Worm (Caenorhabditis elegans) whole organism, young adult: ENCODE data around the gene T27E9.2.

Experiments used
- B0035.1 ChIP-seq: sonication (generic microtip); optimal IDR thresholded peaks from 2 replicates; lab custom pipeline; 2016; ENCODE audit warnings: missing genetic modification characterization, mild to moderate bottlenecking, missing compliant biosample characterization, missing genotype, missing genetic modification reagents
- B0261.1 ChIP-seq: sonication (generic microtip); optimal IDR thresholded peaks from 2 replicates; lab custom pipeline; 2016; ENCODE audit warnings: mild to moderate bottlenecking, missing genetic modification characterization, moderate library complexity, missing compliant biosample characterization
- C17E4.6 ChIP-seq: fragments of 200-800 bp; sonication (Bioruptor generic); IDR thresholded peaks from 2 replicates; pipeline ENCODE4 v1.3.6; 2022; ENCODE audit warnings: missing genetic modification reagents, missing genetic modification characterization, missing compliant biosample characterization
- F23B12.7 ChIP-seq: sonication (generic microtip); optimal IDR thresholded peaks from 2 replicates; lab custom pipeline; 2017; ENCODE audit warnings: missing genetic modification characterization, mild to moderate bottlenecking, missing compliant biosample characterization, antibody characterized with exemption, moderate library complexity; ENCODE audit not compliant: insufficient read depth
- F33H1.4 ChIP-seq: fragments of 200-800 bp; sonication (Bioruptor generic); IDR thresholded peaks from 2 replicates; pipeline ENCODE4 v1.3.6; 2022; ENCODE audit warnings: missing genetic modification reagents, missing genetic modification characterization, missing compliant biosample characterization
- F37B4.10 ChIP-seq: fragments of 200-800 bp; sonication (Bioruptor generic); IDR thresholded peaks from 2 replicates; pipeline ENCODE4 v1.3.6; 2022; ENCODE audit warnings: missing genetic modification characterization, missing compliant biosample characterization
- K12H6.12 ChIP-seq: fragments of 200-800 bp; sonication (Bioruptor generic); optimal IDR thresholded peaks from 2 replicates; lab custom pipeline; 2018; ENCODE audit warnings: mild to moderate bottlenecking, missing genetic modification characterization, missing compliant biosample characterization
- Y67H2A.10 ChIP-seq: fragments of 200-800 bp; sonication (Bioruptor generic); conservative IDR thresholded peaks from 2 replicates; pipeline ENCODE4 v1.3.6; 2022; ENCODE audit warnings: missing genetic modification reagents, missing genetic modification characterization, missing compliant biosample characterization
- Y95B8A.8 ChIP-seq: fragments of 200-800 bp; sonication (Bioruptor generic); IDR thresholded peaks from 2 replicates; pipeline ENCODE4 v1.3.6; 2022; ENCODE audit warnings: missing genetic modification reagents, missing genetic modification characterization, missing compliant biosample characterization
- ZK185.1 ChIP-seq: sonication (generic microtip); optimal IDR thresholded peaks from 2 replicates; lab custom pipeline; 2016; ENCODE audit warnings: mild to moderate bottlenecking, missing genetic modification characterization, missing compliant biosample characterization; ENCODE audit not compliant: poor library complexity, severe bottlenecking
- akir-1 ChIP-seq: fragments of 200-800 bp; sonication (Bioruptor generic); optimal IDR thresholded peaks from 2 replicates; lab custom pipeline; 2018; ENCODE audit warnings: mild to moderate bottlenecking, missing genetic modification characterization, moderate library complexity, missing compliant biosample characterization
- aptf-3 ChIP-seq: fragments of 200-800 bp; sonication (Bioruptor generic); IDR thresholded peaks from 2 replicates; pipeline ENCODE4 v1.3.6; 2022; ENCODE audit warnings: missing genetic modification characterization, missing compliant biosample characterization
- atf-7 ChIP-seq: sonication (generic microtip); optimal IDR thresholded peaks from 2 replicates; lab custom pipeline; 2017; ENCODE audit warnings: mild to moderate bottlenecking, missing genetic modification characterization, missing compliant biosample characterization
- attf-5 ChIP-seq: fragments of 200-800 bp; sonication (Bioruptor generic); optimal IDR thresholded peaks from 2 replicates; lab custom pipeline; 2018; ENCODE audit warnings: mild to moderate bottlenecking, missing genetic modification characterization, missing compliant biosample characterization
- cebp-1 ChIP-seq, 2 experiments: fragments of 200-800 bp in 1 of 2; sonication (Bioruptor generic) in 1 of 2; sonication (generic microtip) in 1 of 2; IDR thresholded peaks in 1 of 2; optimal IDR thresholded peaks in 1 of 2; 2 replicates each; pipeline versions ENCODE4 v1.3.6 to Lab custom; 2017 to 2022; ENCODE audit warnings: missing compliant biosample characterization in 2 of 2, missing genetic modification characterization in 2 of 2, mild to moderate bottlenecking in 1 of 2, missing genetic modification reagents in 1 of 2, moderate library complexity in 1 of 2
- cebp-2 ChIP-seq: fragments of 200-800 bp; sonication (Bioruptor generic); IDR thresholded peaks from 2 replicates; pipeline ENCODE4 v1.3.6; 2022; ENCODE audit warnings: missing genetic modification characterization, missing compliant biosample characterization
- ceh-100 ChIP-seq: fragments of 200-800 bp; sonication (Bioruptor generic); IDR thresholded peaks from 2 replicates; pipeline ENCODE4 v1.3.6; 2022; ENCODE audit warnings: missing genetic modification reagents, missing genetic modification characterization, missing compliant biosample characterization
- ceh-27 ChIP-seq: fragments of 200-800 bp; sonication (Bioruptor generic); optimal IDR thresholded peaks from 2 replicates; lab custom pipeline; 2018; ENCODE audit warnings: mild to moderate bottlenecking, missing genetic modification characterization, moderate library complexity, missing compliant biosample characterization
- dox-1 ChIP-seq: fragments of 200-800 bp; sonication (Bioruptor generic); IDR thresholded peaks from 2 replicates; pipeline ENCODE4 v1.3.6; 2022; ENCODE audit warnings: missing genetic modification reagents, missing genetic modification characterization, missing compliant biosample characterization
- dpl-1 ChIP-seq: fragments of 150-350 bp; optimal IDR thresholded peaks from 2 replicates; lab custom pipeline; 2014; ENCODE audit warnings: missing biosample characterization, missing genetic modification reagents, missing genetic modification characterization
- ekl-4 ChIP-seq: fragments of 200-800 bp; sonication (Bioruptor generic); IDR thresholded peaks from 2 replicates; pipeline ENCODE4 v1.3.6; 2022; ENCODE audit warnings: missing genetic modification reagents, missing genetic modification characterization, missing compliant biosample characterization
- fkh-3 ChIP-seq: sonication (generic microtip); optimal IDR thresholded peaks from 2 replicates; lab custom pipeline; 2016; ENCODE audit warnings: mild to moderate bottlenecking, missing genetic modification characterization, missing compliant biosample characterization
- lag-1 ChIP-seq: fragments of 200-800 bp; sonication (Bioruptor generic); IDR thresholded peaks from 2 replicates; pipeline ENCODE4 v1.3.6; 2022; ENCODE audit warnings: missing genetic modification reagents, missing genetic modification characterization, missing compliant biosample characterization
- let-526 ChIP-seq: fragments of 200-800 bp; sonication (Bioruptor generic); IDR thresholded peaks from 2 replicates; pipeline ENCODE4 v1.3.6; 2022; ENCODE audit warnings: missing genetic modification reagents, missing genetic modification characterization, missing compliant biosample characterization
- lin-54 ChIP-seq: fragments of 200-800 bp; sonication (Bioruptor generic); optimal IDR thresholded peaks from 2 replicates; lab custom pipeline; 2018; ENCODE audit warnings: mild to moderate bottlenecking, missing genetic modification characterization, missing compliant biosample characterization
- lsl-1 ChIP-seq: fragments of 200-800 bp; sonication (Bioruptor generic); optimal IDR thresholded peaks from 2 replicates; lab custom pipeline; 2018; ENCODE audit warnings: mild to moderate bottlenecking, missing genetic modification characterization, moderate library complexity, missing compliant biosample characterization
- madf-10 ChIP-seq: sonication (generic microtip); optimal IDR thresholded peaks from 2 replicates; lab custom pipeline; 2016; ENCODE audit warnings: mild to moderate bottlenecking, missing genetic modification characterization, missing compliant biosample characterization
- mcd-1 ChIP-seq: fragments of 200-800 bp; sonication (Bioruptor generic); IDR thresholded peaks from 2 replicates; pipeline ENCODE4 v1.3.6; 2022; ENCODE audit warnings: missing genetic modification reagents, missing genetic modification characterization, missing compliant biosample characterization
- nfya-1 ChIP-seq: sonication (generic microtip); optimal IDR thresholded peaks from 2 replicates; lab custom pipeline; 2017; ENCODE audit warnings: antibody characterized with exemption, missing compliant biosample characterization, missing genetic modification characterization, borderline replicate concordance; ENCODE audit not compliant: insufficient read depth
- nhr-27 ChIP-seq: fragments of 200-800 bp; sonication (Bioruptor generic); optimal IDR thresholded peaks from 2 replicates; lab custom pipeline; 2018; ENCODE audit warnings: mild to moderate bottlenecking, missing genetic modification characterization, moderate library complexity, missing compliant biosample characterization
- nhr-90 ChIP-seq: sonication (generic microtip); optimal IDR thresholded peaks from 2 replicates; lab custom pipeline; 2016; ENCODE audit warnings: missing genotype, mild to moderate bottlenecking, missing genetic modification characterization, missing compliant biosample characterization
- pha-4 ChIP-seq: fragments of 150-350 bp; sonication (generic microtip); optimal IDR thresholded peaks from 2 replicates; lab custom pipeline; 2014; ENCODE audit warnings: missing biosample characterization, missing genetic modification reagents, missing genetic modification characterization
- rcor-1 ChIP-seq: fragments of 200-800 bp; sonication (Bioruptor generic); IDR thresholded peaks from 2 replicates; pipeline ENCODE4 v1.3.6; 2022; ENCODE audit warnings: missing genetic modification reagents, missing genetic modification characterization, missing compliant biosample characterization
- rpc-1 ChIP-seq, 2 experiments: fragments of 150-350 bp in 1 of 2; sonication (generic microtip) in 1 of 2; optimal IDR thresholded peaks; 2 replicates each; lab custom pipeline; 2014 to 2018; ENCODE audit warnings: missing biosample characterization in 1 of 2, missing genetic modification characterization in 1 of 2, missing genetic modification reagents in 1 of 2, missing genotype in 1 of 2
- sdz-38 ChIP-seq: sonication (generic microtip); optimal IDR thresholded peaks from 2 replicates; lab custom pipeline; 2016; ENCODE audit warnings: missing genotype, missing genetic modification characterization, missing compliant biosample characterization
- sea-2 ChIP-seq: fragments of 200-800 bp; sonication (Bioruptor generic); IDR thresholded peaks from 2 replicates; pipeline ENCODE4 v1.3.6; 2022; ENCODE audit warnings: missing genetic modification characterization, missing compliant biosample characterization
- snpc-1.1 ChIP-seq: sonication (generic microtip); optimal IDR thresholded peaks from 2 replicates; lab custom pipeline; 2017; ENCODE audit warnings: missing genetic modification characterization, mild to moderate bottlenecking, missing compliant biosample characterization, antibody characterized with exemption, moderate library complexity, missing genotype, missing genetic modification reagents; ENCODE audit not compliant: insufficient read depth
- snpc-4 ChIP-seq, 5 experiments: fragments of 150-350 bp in 1 of 5; sonication (generic microtip) in 4 of 5; optimal IDR thresholded peaks; 2 replicates each; lab custom pipeline; 2014 to 2018; ENCODE audit warnings: missing genetic modification characterization in 5 of 5, missing biosample characterization in 3 of 5, antibody characterized with exemption in 2 of 5, mild to moderate bottlenecking in 2 of 5, missing compliant biosample characterization in 2 of 5, missing genotype in 2 of 5, moderate library complexity in 2 of 5, missing genetic modification reagents in 1 of 5
- unc-130 ChIP-seq: sonication (generic microtip); optimal IDR thresholded peaks from 2 replicates; lab custom pipeline; 2016; ENCODE audit warnings: missing genetic modification reagents, missing genetic modification characterization, missing compliant biosample characterization
- xnd-1 ChIP-seq: sonication (generic microtip); optimal IDR thresholded peaks from 2 replicates; lab custom pipeline; 2016; ENCODE audit warnings: missing genotype, missing genetic modification reagents, missing genetic modification characterization, missing compliant biosample characterization
- zfh-2 ChIP-seq: fragments of 200-800 bp; sonication (Bioruptor generic); conservative IDR thresholded peaks from 2 replicates; pipeline ENCODE4 v1.3.6; 2022; ENCODE audit warnings: missing genetic modification reagents, missing genetic modification characterization, missing compliant biosample characterization
- ztf-22 ChIP-seq: fragments of 200-800 bp; sonication (Bioruptor generic); optimal IDR thresholded peaks from 2 replicates; lab custom pipeline; 2018; ENCODE audit warnings: mild to moderate bottlenecking, missing genetic modification characterization, moderate library complexity, missing compliant biosample characterization
- ztf-25 ChIP-seq: fragments of 200-800 bp; sonication (Bioruptor generic); IDR thresholded peaks from 2 replicates; pipeline ENCODE4 v1.3.6; 2022; ENCODE audit warnings: missing genetic modification reagents, missing genetic modification characterization, missing compliant biosample characterization
- ztf-26 ChIP-seq: sonication (generic microtip); optimal IDR thresholded peaks from 2 replicates; lab custom pipeline; 2017; ENCODE audit warnings: missing genetic modification characterization, missing compliant biosample characterization

The T27E9.2 gene

DNA sequence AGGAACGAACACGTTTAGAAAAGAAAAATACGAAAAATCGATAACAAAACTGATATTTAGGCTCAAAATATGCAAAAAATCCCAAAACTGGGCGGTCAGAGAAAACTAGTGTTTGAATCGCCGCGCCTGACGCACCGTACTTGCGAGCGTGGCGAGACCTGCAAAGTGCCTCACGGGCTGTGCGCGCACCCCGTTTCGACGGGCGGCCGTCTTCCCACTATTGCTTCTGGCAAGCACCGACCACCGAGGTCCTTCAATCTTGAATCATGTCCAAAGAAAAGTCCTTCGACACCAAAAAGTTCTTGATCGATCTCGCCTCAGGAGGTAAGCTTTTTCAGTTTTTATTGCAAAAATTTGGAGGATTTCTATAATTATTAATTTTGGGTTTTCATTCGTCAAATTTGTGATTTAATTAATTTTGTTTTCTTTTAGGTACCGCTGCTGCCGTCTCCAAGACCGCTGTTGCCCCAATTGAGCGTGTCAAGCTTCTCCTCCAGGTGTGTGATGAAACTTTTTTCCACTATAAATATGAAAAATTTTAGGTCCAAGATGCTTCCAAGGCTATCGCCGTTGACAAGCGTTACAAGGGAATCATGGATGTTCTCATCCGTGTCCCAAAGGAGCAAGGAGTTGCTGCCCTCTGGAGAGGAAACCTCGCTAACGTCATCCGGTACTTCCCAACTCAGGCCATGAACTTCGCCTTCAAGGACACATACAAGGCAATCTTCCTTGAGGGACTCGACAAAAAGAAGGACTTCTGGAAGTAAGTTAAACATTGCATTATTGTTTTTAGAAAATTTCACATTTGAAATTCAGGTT is 790 bp upstream of the T27E9.2 start, which contains the start of gene ant-1.1 (continued):
- TF ChIP-seq cebp-1 (GFP tag; IDR thresholded peaks at IDR 0.05; lab: Robert Waterston, UW) (peak; percentile 69), cebp-1 (tag; optimal IDR thresholded peaks at IDR 0.05; lab: Kevin White, UChicago) (peak; percentile 84), dpl-1 (GFP tag; lab: Kevin White, UChicago) (peak; percentile 86), xnd-1 (tag; lab: Kevin White, UChicago) (peak; percentile 45), aptf-3 (GFP tag; lab: Robert Waterston, UW) (peak; percentile 61; the same call in 1 of the 2 replicates), B0261.1 (tag; lab: Kevin White, UChicago) (peak; percentile 4), K12H6.12 (tag; lab: Kevin White, UChicago) (peak; percentile 85), let-526 (GFP tag; lab: Robert Waterston, UW) (peak; percentile 54; the same call in 1 of the 2 replicates), lin-54 (peak; percentile 99), zfh-2 (GFP tag; lab: Robert Waterston, UW) (peak; percentile 96), nfya-1 (tag; lab: Kevin White, UChicago) (no peak), C17E4.6 (GFP tag; lab: Robert Waterston, UW) (peak; percentile 79; the same call in 1 of the 2 replicates), ceh-100 (GFP tag; lab: Robert Waterston, UW) (peak; percentile 74), atf-7 (tag; lab: Kevin White, UChicago) (peak; percentile 81), ceh-27 (GFP tag; lab: Kevin White, UChicago) (peak; percentile 89), Y95B8A.8 (GFP tag; lab: Robert Waterston, UW) (peak; percentile 69), sea-2 (GFP tag; lab: Robert Waterston, UW) (no peak), snpc-4 (GFP tag; optimal IDR thresholded peaks at IDR 0.05; lab: Kevin White, UChicago) (no peak), snpc-4 (tag; optimal IDR thresholded peaks at IDR 0.05; lab: Kevin White, UChicago) (peak in 3 of 4 experiments; percentile 34 to 65 (median 57)), dox-1 (peak; percentile 82), F23B12.7 (tag; lab: Kevin White, UChicago) (peak; percentile 68), rcor-1 (GFP tag; lab: Robert Waterston, UW) (peak; percentile 87), nhr-27 (tag; lab: Kevin White, UChicago) (no peak), lag-1 (GFP tag; lab: Robert Waterston, UW) (no peak), fkh-3 (tag; lab: Kevin White, UChicago) (no peak), ztf-25 (GFP tag; lab: Robert Waterston, UW) (0 out of 2 replicates have a peak, but pooled peaks have one; percentile 24), snpc-1.1 (tag; lab: Kevin White, UChicago) (no peak), lsl-1 (GFP tag; lab: Kevin White, UChicago) (peak; percentile 88), nhr-90 (tag; lab: Kevin White, UChicago) (no peak), B0035.1 (tag; lab: Kevin White, UChicago) (peak; percentile 1), attf-5 (GFP tag; lab: Kevin White, UChicago) (peak; percentile 88), akir-1 (GFP tag; lab: Kevin White, UChicago) (no peak), pha-4 (tag; lab: Kevin White, UChicago) (no peak), ZK185.1 (tag; lab: Kevin White, UChicago) (peak; percentile 85), madf-10 (tag; lab: Kevin White, UChicago) (peak; percentile 74), Y67H2A.10 (GFP tag; lab: Robert Waterston, UW) (peak; percentile 84), rpc-1 (optimal IDR thresholded peaks at IDR 0.05; lab: Kevin White, UChicago) (peak; percentile 21), rpc-1 (tag; optimal IDR thresholded peaks at IDR 0.05; lab: Kevin White, UChicago) (no peak), ekl-4 (peak; percentile 92), ztf-22 (GFP tag; lab: Kevin White, UChicago) (no peak), ztf-26 (tag; lab: Kevin White, UChicago) (peak; percentile 85), mcd-1 (peak; percentile 94), sdz-38 (tag; lab: Kevin White, UChicago) (no peak), F37B4.10 (no peak), cebp-2 (no peak), F33H1.4 (GFP tag; lab: Robert Waterston, UW) (peak; percentile 99), unc-130 (GFP tag; lab: Kevin White, UChicago) (peak; percentile 30)
